Worm (Caenorhabditis elegans): ENCODE results near the gene ech-4.

ce11 chrII:10824046-10824445 is 3.2 kb downstream of the ech-4 start, which contains the start of the genes R06F6.12 and mix-1:
- TF ChIP-seq him-1 (tag; optimal IDR thresholded peaks at IDR 0.05) (no peak), dao-5 (tag; optimal IDR thresholded peaks at IDR 0.05) (no peak), W03F9.2 (tag; optimal IDR thresholded peaks at IDR 0.05) (peak; percentile 73)
